Worm (Caenorhabditis elegans): Measurements from ENCODE around the gene C09E9.1.

ce11 chrIV:1238147-1238546, 36.5 kb upstream of the C09E9.1 start:
- TF ChIP-seq pha-4 (tag; optimal IDR thresholded peaks at IDR 0.05), result no peak
- TF ChIP-seq tbx-2 (tag; optimal IDR thresholded peaks at IDR 0.05), result no peak
- TF ChIP-seq ceh-22 (tag; optimal IDR thresholded peaks at IDR 0.05), result no peak
- no peak for TF ChIP-seq zip-5 (tag; optimal IDR thresholded peaks at IDR 0.05)
- no peak for TF ChIP-seq pat-9 (tag; optimal IDR thresholded peaks at IDR 0.05)
- TF ChIP-seq hlh-8 (tag; optimal IDR thresholded peaks at IDR 0.05), result no peak
- TF ChIP-seq ama-1 (optimal IDR thresholded peaks at IDR 0.05), result no peak
- TF ChIP-seq elt-2 (tag; optimal IDR thresholded peaks at IDR 0.05), result no peak
- TF ChIP-seq C08G9.2 (tag; optimal IDR thresholded peaks at IDR 0.05), result no peak
- no peak for TF ChIP-seq ceh-24 (tag; optimal IDR thresholded peaks at IDR 0.05)
